Worm (Caenorhabditis elegans): ENCODE results near the gene Y81B9A.2.
A peak's percentile ranks its signal among the peaks of the same experiment; 100 is the strongest.

The Y81B9A.2 gene

DNA sequence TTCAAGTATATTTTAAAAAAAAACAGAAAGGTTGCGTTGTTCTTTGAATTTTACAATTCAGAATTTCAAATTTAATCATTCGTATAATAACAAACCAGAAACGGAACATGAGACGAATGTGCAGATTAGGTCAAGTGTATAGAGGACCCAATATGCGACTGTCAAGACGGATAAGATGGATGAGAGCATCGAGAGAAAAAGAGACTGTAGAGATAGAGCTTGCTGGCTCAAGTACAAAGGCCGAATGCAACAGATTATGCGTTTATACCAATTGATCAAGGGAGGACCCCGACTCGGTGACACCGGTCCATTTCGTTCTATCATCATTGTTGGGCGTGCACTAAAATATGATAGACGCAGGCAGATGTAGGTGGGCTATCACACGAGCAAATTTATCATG lies 46.4 kb downstream of the Y81B9A.2 start:
- no peak for TF ChIP-seq nhr-12 (tag; optimal IDR thresholded peaks at IDR 0.05)
- TF ChIP-seq pha-4 (tag; optimal IDR thresholded peaks at IDR 0.05): no peak
- no peak for TF ChIP-seq elt-2 (tag; optimal IDR thresholded peaks at IDR 0.05)
- no peak for TF ChIP-seq snpc-4 (tag; optimal IDR thresholded peaks at IDR 0.05)
- no peak for TF ChIP-seq fkh-2 (tag; optimal IDR thresholded peaks at IDR 0.05)
- no peak for TF ChIP-seq nhr-43 (tag; optimal IDR thresholded peaks at IDR 0.05; ENCODE audit: poor library complexity, severe bottlenecking)
- no peak for TF ChIP-seq R02D3.7 (tag; optimal IDR thresholded peaks at IDR 0.05)
- no peak for TF ChIP-seq nhr-23 (tag; optimal IDR thresholded peaks at IDR 0.05)
- TF ChIP-seq nhr-67 (tag; optimal IDR thresholded peaks at IDR 0.05): no peak
- no peak for TF ChIP-seq ceh-16 (tag; optimal IDR thresholded peaks at IDR 0.05)
- no peak for TF ChIP-seq daf-12 (tag; optimal IDR thresholded peaks at IDR 0.05)
- no peak for TF ChIP-seq tbx-2 (tag; optimal IDR thresholded peaks at IDR 0.05)
- TF ChIP-seq nhr-28 (tag; optimal IDR thresholded peaks at IDR 0.05): no peak
- no peak for TF ChIP-seq nhr-25 (tag; optimal IDR thresholded peaks at IDR 0.05)
- no peak for TF ChIP-seq eor-1 (tag; optimal IDR thresholded peaks at IDR 0.05)

DNA sequence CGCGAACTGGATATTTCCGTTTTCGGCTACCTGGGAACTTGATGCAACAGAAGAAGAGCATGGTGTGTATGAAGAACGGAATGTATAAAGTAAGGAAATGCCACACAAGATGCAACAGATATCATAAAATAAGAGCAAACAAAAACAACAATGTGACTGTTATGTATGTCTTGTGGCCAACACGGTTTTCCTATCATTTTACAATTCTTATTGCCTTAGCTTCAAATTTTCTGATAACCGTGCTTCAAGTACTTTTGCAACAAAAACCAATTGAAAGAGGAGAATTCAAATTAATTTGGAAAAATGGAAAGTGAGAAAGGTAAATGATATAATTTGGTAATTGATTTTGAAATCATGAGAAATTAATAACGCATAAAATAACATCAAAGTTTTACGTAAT lies 47.6 kb downstream of the Y81B9A.2 start:
- TF ChIP-seq elt-2 (tag; optimal IDR thresholded peaks at IDR 0.05) (peak; percentile 23), jun-1 (tag; optimal IDR thresholded peaks at IDR 0.05) (no peak), lin-39 (tag; optimal IDR thresholded peaks at IDR 0.05) (no peak)

DNA sequence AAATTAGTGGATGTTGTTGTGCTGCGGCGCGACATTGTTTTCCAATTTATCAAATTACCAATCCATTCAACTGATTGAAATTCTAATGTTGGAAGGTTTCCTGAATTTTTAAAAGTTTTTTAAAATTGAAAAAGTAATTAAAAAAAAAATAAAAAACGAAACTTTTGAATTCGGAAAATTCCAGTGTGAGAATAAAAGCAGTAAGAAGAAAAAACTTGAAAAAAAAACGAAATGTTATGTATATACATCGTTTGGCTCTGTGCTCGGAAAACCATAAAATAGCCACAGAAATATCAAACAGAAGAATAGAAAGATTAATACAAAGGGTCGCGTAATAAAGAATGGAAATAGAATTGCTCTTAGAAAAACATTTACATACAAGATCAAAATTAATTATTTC lies 48.1 kb downstream of the Y81B9A.2 start, which contains the start of gene vav-1:
Gene vav-1 (minus strand): TSS at position 101 of the 400 bp plus-strand sequence.
- TF ChIP-seq egl-27 (tag; optimal IDR thresholded peaks at IDR 0.05) (no peak), R02D3.7 (tag; optimal IDR thresholded peaks at IDR 0.05) (no peak), ztf-11 (tag; optimal IDR thresholded peaks at IDR 0.05) (no peak), zag-1 (tag; optimal IDR thresholded peaks at IDR 0.05) (no peak), elt-1 (tag; optimal IDR thresholded peaks at IDR 0.05) (no peak), aly-2 (tag; optimal IDR thresholded peaks at IDR 0.05) (no peak), eor-1 (tag; optimal IDR thresholded peaks at IDR 0.05) (no peak), hmg-11 (tag; optimal IDR thresholded peaks at IDR 0.05) (no peak), pha-4 (tag; optimal IDR thresholded peaks at IDR 0.05) (no peak), ceh-9 (tag; optimal IDR thresholded peaks at IDR 0.05) (no peak), nhr-23 (tag; optimal IDR thresholded peaks at IDR 0.05) (no peak)

DNA sequence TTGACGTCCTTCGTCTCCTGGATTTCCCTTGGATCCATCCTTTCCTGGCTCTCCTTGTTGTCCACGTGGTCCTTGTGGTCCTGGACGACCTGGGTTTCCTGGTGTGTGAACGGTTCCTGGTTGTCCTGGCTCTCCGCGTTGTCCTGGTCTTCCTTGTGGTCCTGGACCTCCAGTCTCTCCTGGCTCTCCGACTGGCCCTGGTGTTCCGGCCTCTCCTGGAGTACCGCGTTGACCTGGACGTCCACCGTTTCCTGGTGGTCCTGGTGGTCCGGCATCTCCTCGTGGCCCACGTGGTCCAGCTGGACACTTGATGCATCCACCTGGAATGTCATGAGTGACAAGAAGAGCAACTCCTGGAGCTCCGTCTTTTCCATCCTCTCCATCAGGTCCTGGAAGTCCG lies 49.9 kb downstream of the Y81B9A.2 start:
- no peak for TF ChIP-seq zag-1 (tag; optimal IDR thresholded peaks at IDR 0.05)
- no peak for TF ChIP-seq nhr-237 (tag; optimal IDR thresholded peaks at IDR 0.05)
- no peak for TF ChIP-seq mml-1 (tag; optimal IDR thresholded peaks at IDR 0.05)
- TF ChIP-seq mdl-1 (tag; optimal IDR thresholded peaks at IDR 0.05): no peak
- TF ChIP-seq egl-27 (tag; optimal IDR thresholded peaks at IDR 0.05): no peak
- TF ChIP-seq R02D3.7 (tag; optimal IDR thresholded peaks at IDR 0.05): no peak
- TF ChIP-seq unc-62 (GFP tag; optimal IDR thresholded peaks at IDR 0.05): no peak
- no peak for TF ChIP-seq nhr-28 (tag; optimal IDR thresholded peaks at IDR 0.05)
- no peak for TF ChIP-seq nhr-25 (tag; optimal IDR thresholded peaks at IDR 0.05)
- TF ChIP-seq snpc-4 (tag; optimal IDR thresholded peaks at IDR 0.05): no peak
- TF ChIP-seq nhr-12 (tag; optimal IDR thresholded peaks at IDR 0.05): no peak
- no peak for TF ChIP-seq pqm-1 (tag; optimal IDR thresholded peaks at IDR 0.05)
- no peak for TF ChIP-seq ZK546.5 (tag; optimal IDR thresholded peaks at IDR 0.05)
- TF ChIP-seq nhr-23 (tag; optimal IDR thresholded peaks at IDR 0.05): no peak
- TF ChIP-seq nfya-1 (tag; optimal IDR thresholded peaks at IDR 0.05; ENCODE audit: insufficient read depth): no peak
- no peak for TF ChIP-seq ceh-9 (tag; optimal IDR thresholded peaks at IDR 0.05)
- no peak for TF ChIP-seq nhr-76 (tag; optimal IDR thresholded peaks at IDR 0.05)
- TF ChIP-seq tbx-2 (tag; optimal IDR thresholded peaks at IDR 0.05): no peak

All from whole organism, L3 larva.